Worm (Caenorhabditis elegans) whole organism, early embryonic: Measurements from ENCODE around the gene Y48C3A.18.

ENCODE experiments used
- F13C5.2 ChIP-seq: sonication (generic microtip); optimal IDR thresholded peaks from 2 replicates; lab custom pipeline; 2017; ENCODE audit warnings: mild to moderate bottlenecking, missing genetic modification characterization, inconsistent platforms, missing compliant biosample characterization
- ama-1 ChIP-seq: fragments of 150-350 bp; optimal IDR thresholded peaks from 2 replicates; lab custom pipeline; 2014
- ceh-13 ChIP-seq: fragments of 200-800 bp; sonication (Bioruptor generic); optimal IDR thresholded peaks from 2 replicates; lab custom pipeline; 2018; ENCODE audit warnings: mild to moderate bottlenecking, missing genetic modification characterization, missing compliant biosample characterization
- ceh-36 ChIP-seq: sonication (generic microtip); optimal IDR thresholded peaks from 2 replicates; lab custom pipeline; 2016; ENCODE audit warnings: missing genetic modification characterization, inconsistent platforms, missing compliant biosample characterization
- ets-7 ChIP-seq: sonication (generic microtip); optimal IDR thresholded peaks from 2 replicates; lab custom pipeline; 2016; ENCODE audit warnings: missing genotype, missing genetic modification characterization, missing compliant biosample characterization
- flt-1 ChIP-seq: fragments of 200-800 bp; sonication (Bioruptor generic); IDR thresholded peaks from 2 replicates; pipeline ENCODE4 v1.3.6; 2022; ENCODE audit warnings: missing genetic modification characterization, missing compliant biosample characterization
- hnd-1 ChIP-seq: sonication (generic microtip); optimal IDR thresholded peaks from 2 replicates; lab custom pipeline; 2016; ENCODE audit warnings: missing genetic modification characterization, missing compliant biosample characterization
- pes-1 ChIP-seq: fragments of 200-800 bp; sonication (Bioruptor generic); IDR thresholded peaks from 2 replicates; pipeline ENCODE4 v1.3.6; 2022; ENCODE audit warnings: missing genetic modification reagents, missing genetic modification characterization, missing compliant biosample characterization
- scrt-1 ChIP-seq: fragments of 200-800 bp; sonication (Bioruptor generic); IDR thresholded peaks from 2 replicates; pipeline ENCODE4 v1.3.6; 2022; ENCODE audit warnings: missing genetic modification characterization, missing compliant biosample characterization
- tbx-11 ChIP-seq: fragments of 200-800 bp; sonication (Bioruptor generic); IDR thresholded peaks from 2 replicates; pipeline ENCODE4 v1.3.6; 2022; ENCODE audit warnings: missing genetic modification characterization, missing compliant biosample characterization
- tbx-37 ChIP-seq: fragments of 200-800 bp; sonication (Bioruptor generic); conservative IDR thresholded peaks from 2 replicates; pipeline ENCODE4 v1.3.6; 2022; ENCODE audit warnings: missing genetic modification reagents, missing genetic modification characterization, missing compliant biosample characterization

DNA sequence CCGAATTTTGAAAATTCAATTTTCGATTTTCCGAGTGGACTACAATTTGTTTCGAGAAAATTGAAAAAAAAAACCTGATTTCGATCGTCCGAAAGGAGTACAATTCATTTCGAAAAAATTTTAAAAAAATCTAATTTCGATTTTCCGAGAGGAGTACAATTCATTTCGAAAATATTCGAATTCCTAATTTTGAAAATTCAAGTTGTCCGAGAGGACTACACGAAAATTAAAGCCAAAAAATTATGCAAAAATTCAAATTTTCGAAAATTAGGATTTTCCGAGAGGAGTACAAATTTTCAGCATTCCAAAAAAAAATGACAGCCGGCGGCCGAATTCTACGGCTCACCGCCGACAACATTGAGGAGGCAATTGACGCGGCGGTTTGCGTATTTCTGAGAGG, at the start of gene Y48C3A.18:
- TF ChIP-seq ets-7 (tag; lab: Kevin White, UChicago) (no peak), hnd-1 (tag; lab: Kevin White, UChicago) (no peak), tbx-11 (GFP tag; lab: Robert Waterston, UW) (no peak), scrt-1 (GFP tag; lab: Robert Waterston, UW) (no peak), ceh-36 (tag; lab: Kevin White, UChicago) (no peak), ama-1 (lab: Kevin White, UChicago) (no peak), tbx-37 (GFP tag; lab: Robert Waterston, UW) (no peak), pes-1 (GFP tag; lab: Robert Waterston, UW) (no peak), F13C5.2 (tag; lab: Kevin White, UChicago) (no peak), flt-1 (GFP tag; lab: Robert Waterston, UW) (no peak), ceh-13 (no peak)
